Fruit fly (Drosophila melanogaster) whole organism, embryonic: ENCODE results near the gene Dpm1.
A peak's percentile ranks its signal among the peaks of the same experiment; 100 is the strongest.

ENCODE experiments used
- ATbp ChIP-seq: fragments of 200-800 bp; sonication (Bioruptor generic); optimal IDR thresholded peaks from 2 replicates; lab custom pipeline; 2017; ENCODE audit warnings: missing biosample characterization, mild to moderate bottlenecking, missing genetic modification characterization, missing genetic modification reagents
- B-H2 ChIP-seq: fragments of 200-800 bp; sonication (Bioruptor generic); optimal IDR thresholded peaks from 2 replicates; lab custom pipeline; 2018; ENCODE audit warnings: missing biosample characterization, mild to moderate bottlenecking, missing genetic modification characterization
- BEAF-32 ChIP-seq: fragments of 200-800 bp; sonication (Bioruptor generic); optimal IDR thresholded peaks from 3 replicates; lab custom pipeline; 2017; ENCODE audit warnings: missing biosample characterization, missing genetic modification characterization, mild to moderate bottlenecking, moderate library complexity, missing genetic modification reagents
- Bdp1 ChIP-seq: fragments of 200-800 bp; sonication (Bioruptor generic); optimal IDR thresholded peaks from 3 replicates; lab custom pipeline; 2016; ENCODE audit warnings: missing biosample characterization, missing genetic modification characterization
- BtbVII ChIP-seq: fragments of 200-800 bp; sonication (Bioruptor generic); optimal IDR thresholded peaks from 3 replicates; lab custom pipeline; 2017; ENCODE audit warnings: missing biosample characterization, mild to moderate bottlenecking, missing genetic modification characterization
- CG10366 ChIP-seq: fragments of 200-800 bp; sonication (Bioruptor generic); IDR thresholded peaks from 2 replicates; pipeline ENCODE4 v1.3.6; 2022; ENCODE audit warnings: missing biosample characterization, missing genetic modification characterization
- CG11247 ChIP-seq: fragments of 200-800 bp; sonication (Bioruptor generic); IDR thresholded peaks from 2 replicates; pipeline ENCODE4 v1.3.6; 2022; ENCODE audit warnings: missing biosample characterization, missing genetic modification characterization
- CG11456 ChIP-seq: fragments of 200-800 bp; sonication (Bioruptor generic); IDR thresholded peaks from 3 replicates; pipeline ENCODE4 v1.3.6; 2022; ENCODE audit warnings: missing biosample characterization, missing genetic modification characterization
- CG12299 ChIP-seq: fragments of 200-800 bp; sonication (Bioruptor generic); optimal IDR thresholded peaks from 2 replicates; lab custom pipeline; 2018; ENCODE audit warnings: missing biosample characterization, mild to moderate bottlenecking, missing genetic modification characterization
- CG15269 ChIP-seq: fragments of 200-800 bp; sonication (Bioruptor generic); optimal IDR thresholded peaks from 2 replicates; lab custom pipeline; 2018; ENCODE audit warnings: missing biosample characterization, mild to moderate bottlenecking, missing genetic modification characterization, moderate library complexity
- CG1647 ChIP-seq: fragments of 200-800 bp; sonication (Bioruptor generic); optimal IDR thresholded peaks from 3 replicates; lab custom pipeline; 2016; ENCODE audit warnings: missing biosample characterization, missing genetic modification characterization
- CG17912 ChIP-seq: fragments of 200-800 bp; sonication (Bioruptor generic); optimal IDR thresholded peaks from 2 replicates; lab custom pipeline; 2018; ENCODE audit warnings: missing biosample characterization, mild to moderate bottlenecking, missing genetic modification characterization
- CG2116 ChIP-seq: fragments of 200-800 bp; sonication (Bioruptor generic); optimal IDR thresholded peaks from 3 replicates; lab custom pipeline; 2018; ENCODE audit warnings: missing biosample characterization, mild to moderate bottlenecking, missing genetic modification characterization
- CG2120 ChIP-seq: fragments of 200-800 bp; sonication (Bioruptor generic); optimal IDR thresholded peaks from 3 replicates; lab custom pipeline; 2016; ENCODE audit warnings: missing biosample characterization, missing genetic modification characterization
- CG2129 ChIP-seq: fragments of 200-800 bp; sonication (Bioruptor generic); IDR thresholded peaks from 2 replicates; pipeline ENCODE4 v1.3.6; 2022; ENCODE audit warnings: missing biosample characterization, missing genetic modification characterization; ENCODE audit not compliant: partially characterized antibody
- CG30403 ChIP-seq: fragments of 200-800 bp; sonication (Bioruptor generic); optimal IDR thresholded peaks from 3 replicates; lab custom pipeline; 2016; ENCODE audit warnings: missing biosample characterization, missing genetic modification characterization
- CG31441 ChIP-seq: fragments of 200-800 bp; sonication (Bioruptor generic); IDR thresholded peaks from 2 replicates; pipeline ENCODE4 v1.3.6; 2022; ENCODE audit warnings: missing biosample characterization, missing genetic modification characterization
- CG33213 ChIP-seq: fragments of 200-800 bp; sonication (Bioruptor generic); optimal IDR thresholded peaks from 3 replicates; lab custom pipeline; 2016; ENCODE audit warnings: missing biosample characterization, missing genetic modification characterization
- CG4282 ChIP-seq: fragments of 200-800 bp; sonication (Bioruptor generic); optimal IDR thresholded peaks from 2 replicates; lab custom pipeline; 2016; ENCODE audit warnings: missing biosample characterization, missing genetic modification characterization
- CG4328 ChIP-seq: fragments of 200-800 bp; sonication (Bioruptor generic); optimal IDR thresholded peaks from 3 replicates; lab custom pipeline; 2017; ENCODE audit warnings: missing biosample characterization, missing genetic modification reagents, missing genetic modification characterization
- CG4360 ChIP-seq: fragments of 200-800 bp; sonication (Bioruptor generic); IDR thresholded peaks from 2 replicates; pipeline ENCODE4 v1.3.6; 2022; ENCODE audit warnings: missing biosample characterization, missing genetic modification characterization
- CG5245 ChIP-seq: fragments of 200-800 bp; sonication (Bioruptor generic); optimal IDR thresholded peaks from 3 replicates; lab custom pipeline; 2016; ENCODE audit warnings: missing biosample characterization, missing genetic modification characterization
- CG7745 ChIP-seq: fragments of 200-800 bp; sonication (Bioruptor generic); optimal IDR thresholded peaks from 2 replicates; lab custom pipeline; 2018; ENCODE audit warnings: missing biosample characterization, mild to moderate bottlenecking, missing genetic modification characterization, moderate library complexity
- CG8089 ChIP-seq: fragments of 200-800 bp; sonication (Bioruptor generic); optimal IDR thresholded peaks from 3 replicates; lab custom pipeline; 2016; ENCODE audit warnings: missing biosample characterization, missing genetic modification characterization
- CG8924 ChIP-seq: fragments of 200-800 bp; optimal IDR thresholded peaks from 3 replicates; lab custom pipeline; 2019; ENCODE audit warnings: missing biosample characterization, mild to moderate bottlenecking, missing genetic modification characterization, moderate library complexity
- CG9437 ChIP-seq: fragments of 200-800 bp; sonication (Bioruptor generic); optimal IDR thresholded peaks from 2 replicates; lab custom pipeline; 2018; ENCODE audit warnings: missing biosample characterization, mild to moderate bottlenecking, missing genetic modification characterization
- CG9876 ChIP-seq: fragments of 200-800 bp; sonication (Bioruptor generic); optimal IDR thresholded peaks from 2 replicates; lab custom pipeline; 2016; ENCODE audit warnings: missing biosample characterization, missing genetic modification characterization
- Dip2 ChIP-seq: fragments of 200-800 bp; sonication (Bioruptor generic); IDR thresholded peaks from 2 replicates; pipeline ENCODE4 v1.3.6; 2022; ENCODE audit warnings: missing biosample characterization, missing genetic modification characterization
- Eip74EF ChIP-seq, 2 experiments: fragments of 200-800 bp in 1 of 2; fragments of >200 bp in 1 of 2; sonication (Bioruptor generic) in 1 of 2; optimal IDR thresholded peaks; 2 replicates each; lab custom pipeline; 2017 to 2019; ENCODE audit warnings: missing biosample characterization in 2 of 2, missing genetic modification characterization in 2 of 2, mild to moderate bottlenecking in 1 of 2, moderate library complexity in 1 of 2
- Ets65A ChIP-seq: fragments of 200-800 bp; sonication (Bioruptor generic); peaks from one replicate; lab custom pipeline; 2016; ENCODE audit warnings: missing biosample characterization, missing genetic modification characterization
- Fer2 ChIP-seq: fragments of 200-800 bp; sonication (Bioruptor generic); optimal IDR thresholded peaks from 2 replicates; lab custom pipeline; 2018; ENCODE audit warnings: missing biosample characterization, mild to moderate bottlenecking, missing genetic modification characterization, moderate library complexity
- Gug ChIP-seq: fragments of 200-800 bp; sonication (Bioruptor generic); IDR thresholded peaks from 4 replicates; pipeline ENCODE4 v1.3.6; 2022; ENCODE audit warnings: missing biosample characterization, missing genetic modification characterization
- HLH54F ChIP-seq: fragments of 200-800 bp; sonication (Bioruptor generic); optimal IDR thresholded peaks from 3 replicates; lab custom pipeline; 2016; ENCODE audit warnings: missing biosample characterization, missing genetic modification characterization
- Lpt ChIP-seq: fragments of >200 bp; optimal IDR thresholded peaks from 2 replicates; lab custom pipeline; 2018; ENCODE audit warnings: missing biosample characterization, missing genetic modification characterization
- MESR4 ChIP-seq: fragments of 200-800 bp; sonication (Bioruptor generic); optimal IDR thresholded peaks from 2 replicates; lab custom pipeline; 2018; ENCODE audit warnings: missing biosample characterization, mild to moderate bottlenecking, missing genetic modification characterization, moderate library complexity
- NfI ChIP-seq: fragments of 200-800 bp; sonication (Bioruptor generic); optimal IDR thresholded peaks from 3 replicates; lab custom pipeline; 2018; ENCODE audit warnings: missing biosample characterization, mild to moderate bottlenecking, missing genetic modification characterization, moderate library complexity
- Taf1 ChIP-seq: fragments of 200-800 bp; sonication (Bioruptor generic); IDR thresholded peaks from 2 replicates; pipeline ENCODE4 v1.3.6; 2022; ENCODE audit warnings: missing biosample characterization, missing genetic modification characterization
- Trl ChIP-seq, 3 experiments: fragments of >200 bp in 2 of 3; fragments of 200-800 bp in 1 of 3; sonication (Bioruptor generic) in 1 of 3; optimal IDR thresholded peaks; 2 replicates in 1 of 3; 3 replicates in 2 of 3; lab custom pipeline; 2016 to 2017; ENCODE audit warnings: missing biosample characterization in 1 of 3, missing genetic modification characterization in 1 of 3
- abd-A ChIP-seq: fragments of 200-800 bp; sonication (Bioruptor generic); optimal IDR thresholded peaks from 3 replicates; lab custom pipeline; 2019; ENCODE audit warnings: missing biosample characterization, mild to moderate bottlenecking, missing genetic modification characterization, moderate library complexity
- ash1 ChIP-seq: fragments of 200-800 bp; sonication (Bioruptor generic); optimal IDR thresholded peaks from 2 replicates; lab custom pipeline; 2018; ENCODE audit warnings: missing biosample characterization, mild to moderate bottlenecking, missing genetic modification characterization
- cg ChIP-seq: fragments of 200-800 bp; sonication (Bioruptor generic); optimal IDR thresholded peaks from 3 replicates; lab custom pipeline; 2019; ENCODE audit warnings: missing biosample characterization, mild to moderate bottlenecking, missing genetic modification characterization, moderate library complexity
- dm ChIP-seq: fragments of 200-800 bp; sonication (Bioruptor generic); optimal IDR thresholded peaks from 3 replicates; lab custom pipeline; 2016; ENCODE audit warnings: missing biosample characterization, missing genetic modification characterization
- gt ChIP-seq: fragments of 200-800 bp; sonication (Bioruptor generic); IDR thresholded peaks from 2 replicates; pipeline ENCODE4 v1.3.6; 2022; ENCODE audit warnings: missing biosample characterization, missing genetic modification characterization
- her ChIP-seq: fragments of 200-800 bp; sonication (Bioruptor generic); optimal IDR thresholded peaks from 2 replicates; lab custom pipeline; 2016; ENCODE audit warnings: missing biosample characterization, missing genetic modification characterization
- jing ChIP-seq: fragments of 200-800 bp; sonication (Bioruptor generic); optimal IDR thresholded peaks from 2 replicates; lab custom pipeline; 2018; ENCODE audit warnings: missing biosample characterization, mild to moderate bottlenecking, missing genetic modification characterization
- kni ChIP-seq: fragments of 200-800 bp; sonication (Bioruptor generic); optimal IDR thresholded peaks from 3 replicates; lab custom pipeline; 2017; ENCODE audit warnings: mild to moderate bottlenecking, missing biosample characterization, missing genetic modification reagents, missing genetic modification characterization
- scrt ChIP-seq: fragments of 200-800 bp; sonication (Bioruptor generic); optimal IDR thresholded peaks from 2 replicates; lab custom pipeline; 2018; ENCODE audit warnings: missing biosample characterization, mild to moderate bottlenecking, missing genetic modification characterization, moderate library complexity
- ssp ChIP-seq: fragments of 200-800 bp; sonication (Bioruptor generic); IDR thresholded peaks from 2 replicates; pipeline ENCODE4 v1.3.6; 2022; ENCODE audit warnings: missing biosample characterization, missing genetic modification characterization
- tin ChIP-seq: fragments of 200-800 bp; sonication (Bioruptor generic); optimal IDR thresholded peaks from 3 replicates; lab custom pipeline; 2016; ENCODE audit warnings: missing biosample characterization, missing genetic modification characterization
- usp ChIP-seq: fragments of >200 bp; optimal IDR thresholded peaks from 2 replicates; lab custom pipeline; 2017; ENCODE audit warnings: missing biosample characterization, missing genetic modification characterization

Dpm1 gene

dm6 chr2L:19508361-19508918, 17.7 kb downstream of the Dpm1 start, which contains the start of gene cyst (continued):
- TF ChIP-seq CG8924 (tag; lab: Kevin White, UChicago) = no peak
- TF ChIP-seq Fer2 = no peak
- TF ChIP-seq CG2129 = peak; percentile 92
- peak; percentile 69 for TF ChIP-seq CG2120 (GFP tag; lab: Kevin White, UChicago)
- TF ChIP-seq CG17912 (GFP tag; lab: Kevin White, UChicago) = no peak
- TF ChIP-seq abd-A = no peak
- no peak for TF ChIP-seq Eip74EF (GFP tag; optimal IDR thresholded peaks at IDR 0.05; lab: Kevin White, UChicago)
- TF ChIP-seq Dip2 (GFP tag; lab: Robert Waterston, UW) = no peak
- TF ChIP-seq usp (GFP tag; lab: Kevin White, UChicago) = no peak
- peak; percentile 12 for TF ChIP-seq her (GFP tag; lab: Kevin White, UChicago)
- peak; percentile 93 for TF ChIP-seq scrt
- no peak for TF ChIP-seq CG31441
- peak; percentile 46 for TF ChIP-seq CG1647 (GFP tag; lab: Kevin White, UChicago)
- no peak for TF ChIP-seq CG12299 (tag; lab: Kevin White, UChicago)
- TF ChIP-seq B-H2 = peak; percentile 46
- TF ChIP-seq kni (GFP tag; lab: Kevin White, UChicago) = no peak
- peak; percentile 36 for TF ChIP-seq dm
- peak; percentile 30 for TF ChIP-seq tin (GFP tag; lab: Kevin White, UChicago)
- TF ChIP-seq CG9876 (GFP tag; lab: Kevin White, UChicago) = no peak
- peak; percentile 82 for TF ChIP-seq MESR4
- no peak for TF ChIP-seq CG9437 (GFP tag; lab: Kevin White, UChicago)
- TF ChIP-seq BtbVII (GFP tag; lab: Kevin White, UChicago) = no peak
- TF ChIP-seq Ets65A = peak; percentile 96
- TF ChIP-seq cg (GFP tag; lab: Kevin White, UChicago) = peak; percentile 91
- TF ChIP-seq CG8089 (GFP tag; lab: Kevin White, UChicago) = no peak
- TF ChIP-seq CG15269 (tag; lab: Kevin White, UChicago) = no peak
- TF ChIP-seq ssp (GFP tag; lab: Robert Waterston, UW) = 0 out of 2 replicates have a peak, but pooled peaks have one; percentile 21
- peak; percentile 43 for TF ChIP-seq CG30403
- TF ChIP-seq CG11456 (GFP tag; lab: Robert Waterston, UW) = peak; percentile 36; the same call in 1 of the 3 replicates
- peak; percentile 10 for TF ChIP-seq CG4282 (GFP tag; lab: Kevin White, UChicago)
- TF ChIP-seq CG11247 (GFP tag; lab: Robert Waterston, UW) = peak; percentile 19; the same call in 1 of the 2 replicates
- TF ChIP-seq NfI (GFP tag; lab: Kevin White, UChicago) = peak; percentile 24
- peak; percentile 96 for TF ChIP-seq CG4360 (GFP tag; lab: Robert Waterston, UW)
- no peak for TF ChIP-seq CG10366
- TF ChIP-seq ATbp (GFP tag; lab: Kevin White, UChicago) = no peak
- TF ChIP-seq jing (GFP tag; lab: Kevin White, UChicago) = no peak
- TF ChIP-seq CG5245 (GFP tag; lab: Kevin White, UChicago) = no peak
- TF ChIP-seq Bdp1 (GFP tag; lab: Kevin White, UChicago) = no peak
- no peak for TF ChIP-seq ash1 (GFP tag; lab: Kevin White, UChicago)
- peak; percentile 50 for TF ChIP-seq CG2116
- no peak for TF ChIP-seq Lpt (GFP tag; lab: Kevin White, UChicago)
- no peak for TF ChIP-seq gt (GFP tag; lab: Robert Waterston, UW)
- no peak for TF ChIP-seq Taf1 (GFP tag; lab: Robert Waterston, UW)
- no peak; the same call in 3 of the 4 replicates for TF ChIP-seq Gug (GFP tag; lab: Robert Waterston, UW)
- peak; percentile 57 for TF ChIP-seq HLH54F (GFP tag; lab: Kevin White, UChicago)
- TF ChIP-seq Trl (optimal IDR thresholded peaks at IDR 0.05; lab: Kevin White, UChicago) = no peak
- peak; percentile 60 for TF ChIP-seq Trl (GFP tag; optimal IDR thresholded peaks at IDR 0.05; lab: Kevin White, UChicago)
- TF ChIP-seq BEAF-32 (GFP tag; lab: Kevin White, UChicago) = peak; percentile 98
- no peak for TF ChIP-seq CG4328
- TF ChIP-seq CG33213 (GFP tag; lab: Kevin White, UChicago) = peak; percentile 69
- no peak for TF ChIP-seq CG7745 (tag; lab: Kevin White, UChicago)
